Fruit fly (Drosophila melanogaster) whole organism: ENCODE results near the gene CG3552.

ENCODE experiments used
- CG8478 ChIP-seq: fragments of >200 bp; optimal IDR thresholded peaks from 2 replicates; lab custom pipeline; 2018; ENCODE audit warnings: inconsistent platforms
- Dll ChIP-seq: fragments of >200 bp; optimal IDR thresholded peaks from 2 replicates; lab custom pipeline; 2017
- EcR ChIP-seq, 2 experiments: fragments of >200 bp; optimal IDR thresholded peaks; 2 replicates each; lab custom pipeline; 2017; ENCODE audit warnings: missing biosample characterization in 2 of 2, missing genetic modification characterization in 2 of 2, missing genetic modification reagents in 2 of 2
- pan ChIP-seq: fragments of >200 bp; optimal IDR thresholded peaks from 2 replicates; lab custom pipeline; 2017
- psq ChIP-seq: fragments of >200 bp; optimal IDR thresholded peaks from 2 replicates; lab custom pipeline; 2017
- usp ChIP-seq: fragments of >200 bp; optimal IDR thresholded peaks from 2 replicates; lab custom pipeline; 2017; ENCODE audit warnings: missing biosample characterization, missing genetic modification characterization, mixed read lengths

Gene CG3552

DNA sequence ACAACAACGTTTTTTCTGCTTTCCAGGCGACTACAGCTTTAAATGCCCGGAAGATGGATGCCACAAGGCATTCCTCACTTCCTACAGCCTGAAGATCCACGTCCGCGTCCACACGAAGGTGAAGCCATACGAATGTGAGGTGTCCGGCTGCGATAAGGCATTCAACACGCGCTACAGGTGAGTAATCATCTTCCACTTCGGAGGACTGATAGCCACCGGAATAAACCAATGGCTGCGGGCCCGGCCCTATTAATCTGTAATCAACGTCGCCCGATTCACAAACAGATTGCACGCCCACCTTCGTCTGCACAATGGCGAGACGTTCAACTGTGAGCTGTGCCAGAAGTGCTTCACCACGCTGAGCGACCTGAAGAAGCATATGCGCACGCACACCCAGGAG lies 20.3 kb upstream of the CG3552 start:
- TF ChIP-seq CG8478 (no peak), psq (lab: Kevin White, UChicago) (no peak), pan (no peak), EcR (GFP tag; optimal IDR thresholded peaks at IDR 0.05; lab: Kevin White, UChicago) (no peak), Dll (lab: Kevin White, UChicago) (no peak), usp (GFP tag; lab: Kevin White, UChicago) (no peak)

- TF ChIP-seq usp (GFP tag; lab: Kevin White, UChicago) (no peak), Dll (lab: Kevin White, UChicago) (no peak), CG8478 (no peak), EcR (GFP tag; optimal IDR thresholded peaks at IDR 0.05; lab: Kevin White, UChicago) (no peak), psq (lab: Kevin White, UChicago) (no peak), pan (no peak)
Observed at dm6 chr3L:9438858-9439257, 17.3 kb upstream of the CG3552 start.

- TF ChIP-seq pan, result no peak
- no peak for TF ChIP-seq psq (lab: Kevin White, UChicago)
- TF ChIP-seq EcR (GFP tag; optimal IDR thresholded peaks at IDR 0.05; lab: Kevin White, UChicago), result no peak
- TF ChIP-seq CG8478, result no peak
- no peak for TF ChIP-seq Dll (lab: Kevin White, UChicago)
- TF ChIP-seq usp (GFP tag; lab: Kevin White, UChicago), result no peak
Observed at dm6 chr3L:9441907-9442479, 14.1 kb upstream of the CG3552 start, which contains the start of the genes Bet3 and Nf-YA. Gene Bet3 (minus strand): TSS chr3L:9442267. Gene Nf-YA (minus strand): TSS chr3L:9442267.

DNA sequence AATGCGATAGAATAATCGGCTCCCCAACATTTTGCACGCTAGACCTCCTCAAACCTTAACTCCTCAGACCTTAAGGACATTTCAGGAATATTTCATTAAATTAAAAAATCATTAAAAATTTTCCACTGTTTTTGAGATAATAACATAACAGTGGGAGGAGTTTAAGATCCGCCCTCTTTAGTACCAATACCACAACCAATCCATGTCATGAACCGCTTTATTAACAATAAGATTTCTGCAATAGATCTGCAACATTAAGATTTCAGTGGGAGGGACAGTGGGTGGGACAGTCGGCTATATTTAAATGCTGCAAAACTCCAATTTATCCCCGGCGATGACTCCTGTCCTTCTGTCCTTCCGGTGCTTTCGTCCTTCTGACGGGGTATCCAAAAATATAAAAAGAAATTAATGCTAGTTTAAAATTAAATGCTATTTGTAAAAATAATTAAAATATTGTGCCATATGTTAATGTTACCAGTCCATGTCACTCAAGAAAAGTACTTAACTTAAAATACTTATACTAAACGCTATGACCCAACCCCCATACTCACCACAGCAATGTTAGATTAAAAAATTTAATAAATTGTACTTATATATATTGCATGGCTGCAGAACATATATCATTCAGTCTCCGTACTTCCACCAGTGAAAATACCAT lies 13.4 kb upstream of the CG3552 start, which contains the start of gene Srg3:
Gene Srg3, plus strand, starts transcription at position 608 of the 658 bp plus-strand sequence.
- TF ChIP-seq Dll (lab: Kevin White, UChicago) (no peak), psq (lab: Kevin White, UChicago) (no peak), pan (no peak), CG8478 (no peak), EcR (GFP tag; optimal IDR thresholded peaks at IDR 0.05; lab: Kevin White, UChicago) (no peak), usp (GFP tag; lab: Kevin White, UChicago) (no peak)

DNA sequence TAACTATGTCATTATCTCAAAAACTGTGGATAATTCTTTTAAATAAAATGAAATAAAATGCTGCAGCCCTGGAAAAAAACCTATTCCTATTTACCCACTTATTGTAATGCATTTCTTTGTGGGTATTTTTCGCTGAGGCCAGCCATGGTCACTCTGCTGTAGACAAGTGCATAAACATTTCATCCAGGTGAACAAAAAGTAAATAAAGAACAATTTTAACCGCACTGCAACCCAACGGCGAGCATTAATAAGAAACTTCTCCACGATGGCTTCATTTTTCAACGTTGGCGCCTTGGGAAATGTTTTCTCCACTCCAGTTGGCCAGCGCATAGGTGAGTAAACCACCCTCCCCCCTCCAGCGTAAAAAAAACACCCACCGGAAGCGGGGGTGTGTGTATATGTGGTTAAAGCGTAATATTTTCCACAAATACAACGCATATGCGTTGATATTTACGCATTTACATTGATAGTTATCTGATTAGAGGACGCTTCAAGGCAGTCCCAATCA lies 9.3 kb upstream of the CG3552 start, which contains the start of gene CG3529:
Gene CG3529, plus strand, starts transcription at position 134 of the 508 bp plus-strand sequence.
- TF ChIP-seq CG8478, result no peak

DNA sequence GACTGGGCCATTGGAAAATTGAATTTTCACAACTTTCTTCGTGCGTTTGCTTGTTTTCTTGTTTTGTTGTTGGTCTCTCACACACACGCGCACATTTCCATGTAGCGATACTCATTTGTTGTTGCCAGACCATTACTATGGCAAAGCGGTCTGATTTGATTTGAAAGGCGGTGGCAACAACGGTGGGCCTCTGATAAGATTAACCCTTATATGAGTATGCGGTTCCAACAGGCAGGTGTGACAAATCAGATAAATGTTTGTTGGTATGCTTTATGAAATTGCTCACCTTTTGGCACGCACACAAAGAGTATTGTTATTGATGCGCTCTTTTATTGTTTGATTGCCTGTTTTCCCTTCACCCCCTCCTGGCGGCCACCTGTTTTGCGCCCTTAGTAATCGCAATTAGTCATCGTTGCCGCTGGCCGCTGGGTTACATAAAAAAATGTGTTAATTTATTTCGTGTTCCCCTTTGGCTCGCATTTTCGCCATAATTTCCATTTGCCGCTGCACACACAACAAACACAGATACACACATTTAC lies 8.8 kb upstream of the CG3552 start:
- TF ChIP-seq Dll (lab: Kevin White, UChicago), result no peak
- TF ChIP-seq CG8478, result no peak
- TF ChIP-seq usp (GFP tag; lab: Kevin White, UChicago), result no peak
- TF ChIP-seq psq (lab: Kevin White, UChicago), result no peak
- TF ChIP-seq pan, result no peak
- TF ChIP-seq EcR (GFP tag; optimal IDR thresholded peaks at IDR 0.05; lab: Kevin White, UChicago), result no peak

DNA sequence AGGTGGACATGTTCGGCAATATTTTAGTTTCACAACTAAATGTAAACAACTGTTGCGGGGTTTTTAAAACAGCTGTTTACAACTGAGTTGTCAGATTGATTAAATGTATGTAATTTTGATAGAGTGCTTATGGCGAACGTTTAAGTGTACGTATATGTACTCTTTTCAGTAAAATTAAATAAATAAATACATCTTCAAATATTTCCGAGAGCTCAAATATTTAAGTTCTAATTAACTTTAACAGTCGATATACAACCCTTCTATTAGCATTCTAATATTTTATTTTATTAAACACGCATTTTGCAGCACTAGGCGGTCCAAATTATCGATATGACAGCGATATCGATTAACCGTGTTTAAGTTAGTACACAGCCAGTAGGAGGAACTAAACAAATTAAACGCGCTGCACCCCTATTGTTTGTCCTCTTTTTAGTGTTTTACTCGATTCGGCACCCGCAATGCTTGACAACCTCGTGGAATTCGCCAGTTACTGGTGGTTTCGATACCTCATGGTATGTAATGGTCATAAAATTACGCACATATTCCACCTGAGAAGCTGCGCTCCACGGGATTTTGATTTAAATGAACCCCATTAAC lies 4.5 kb upstream of the CG3552 start, which contains the start of the genes CG3448 and ghi:
Gene CG3448, minus strand, starts transcription at position 51 of the 597 bp plus-strand sequence.
Gene ghi, plus strand, starts transcription at position 355 of the 597 bp plus-strand sequence.
- no peak for TF ChIP-seq EcR (GFP tag; optimal IDR thresholded peaks at IDR 0.05; lab: Kevin White, UChicago)
- no peak for TF ChIP-seq usp (GFP tag; lab: Kevin White, UChicago)
- TF ChIP-seq CG8478, result no peak
- TF ChIP-seq Dll (lab: Kevin White, UChicago), result no peak
- TF ChIP-seq pan, result no peak
- TF ChIP-seq psq (lab: Kevin White, UChicago), result no peak

DNA sequence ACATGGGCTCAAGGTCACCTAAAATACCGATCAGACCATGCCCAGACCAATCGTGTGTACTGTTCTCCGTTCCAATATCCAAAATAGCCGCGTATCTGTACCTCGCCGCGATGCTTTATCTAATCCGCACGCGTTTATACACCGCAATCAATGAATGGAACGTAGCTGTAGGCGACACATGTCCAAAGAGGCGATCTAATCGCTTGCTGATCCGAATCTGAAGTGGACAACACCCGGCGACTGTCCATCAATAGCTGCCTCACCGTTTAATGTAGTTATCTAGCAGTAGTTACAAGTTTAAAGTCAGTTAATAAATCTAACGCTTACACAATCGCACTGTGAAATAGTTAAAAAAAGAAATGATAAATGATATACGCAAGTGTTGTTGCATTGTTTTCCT lies 3.7 kb upstream of the CG3552 start:
- TF ChIP-seq psq (lab: Kevin White, UChicago) (no peak), CG8478 (no peak), EcR (GFP tag; optimal IDR thresholded peaks at IDR 0.05; lab: Kevin White, UChicago) (no peak), Dll (lab: Kevin White, UChicago) (no peak), usp (GFP tag; lab: Kevin White, UChicago) (no peak), pan (no peak)

DNA sequence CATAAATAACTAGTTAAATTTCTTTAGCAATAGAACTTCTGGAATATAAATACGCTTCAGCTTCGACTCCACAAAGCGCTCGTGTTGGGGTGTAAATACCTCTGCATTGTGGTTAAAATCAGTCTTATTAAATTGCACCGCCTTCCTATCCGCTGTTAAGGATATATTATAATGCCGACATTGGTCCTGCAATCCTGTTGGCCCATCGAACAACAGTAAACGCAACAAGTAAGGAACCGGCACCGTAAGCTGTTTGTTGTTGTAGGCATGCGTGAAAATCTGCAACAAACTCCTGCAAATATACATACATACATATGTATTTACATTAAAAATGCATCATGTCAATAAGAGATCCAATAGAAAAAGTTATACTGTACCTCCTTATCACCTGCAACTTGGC lies 271 bp downstream of the CG3552 start:
- TF ChIP-seq psq (lab: Kevin White, UChicago), result no peak
- no peak for TF ChIP-seq CG8478
- TF ChIP-seq usp (GFP tag; lab: Kevin White, UChicago), result no peak
- no peak for TF ChIP-seq Dll (lab: Kevin White, UChicago)
- TF ChIP-seq pan, result no peak
- no peak for TF ChIP-seq EcR (GFP tag; optimal IDR thresholded peaks at IDR 0.05; lab: Kevin White, UChicago)

- no peak for TF ChIP-seq psq (lab: Kevin White, UChicago)
- TF ChIP-seq pan, result no peak
- TF ChIP-seq EcR (GFP tag; optimal IDR thresholded peaks at IDR 0.05; lab: Kevin White, UChicago), result no peak
- TF ChIP-seq CG8478, result no peak
- TF ChIP-seq Dll (lab: Kevin White, UChicago), result no peak
- TF ChIP-seq usp (GFP tag; lab: Kevin White, UChicago), result no peak
Observed at dm6 chr3L:9457619-9458092, 1.5 kb downstream of the CG3552 start, which contains the start of gene CG3437. Gene CG3437 (minus strand): TSS chr3L:9457669.

DNA sequence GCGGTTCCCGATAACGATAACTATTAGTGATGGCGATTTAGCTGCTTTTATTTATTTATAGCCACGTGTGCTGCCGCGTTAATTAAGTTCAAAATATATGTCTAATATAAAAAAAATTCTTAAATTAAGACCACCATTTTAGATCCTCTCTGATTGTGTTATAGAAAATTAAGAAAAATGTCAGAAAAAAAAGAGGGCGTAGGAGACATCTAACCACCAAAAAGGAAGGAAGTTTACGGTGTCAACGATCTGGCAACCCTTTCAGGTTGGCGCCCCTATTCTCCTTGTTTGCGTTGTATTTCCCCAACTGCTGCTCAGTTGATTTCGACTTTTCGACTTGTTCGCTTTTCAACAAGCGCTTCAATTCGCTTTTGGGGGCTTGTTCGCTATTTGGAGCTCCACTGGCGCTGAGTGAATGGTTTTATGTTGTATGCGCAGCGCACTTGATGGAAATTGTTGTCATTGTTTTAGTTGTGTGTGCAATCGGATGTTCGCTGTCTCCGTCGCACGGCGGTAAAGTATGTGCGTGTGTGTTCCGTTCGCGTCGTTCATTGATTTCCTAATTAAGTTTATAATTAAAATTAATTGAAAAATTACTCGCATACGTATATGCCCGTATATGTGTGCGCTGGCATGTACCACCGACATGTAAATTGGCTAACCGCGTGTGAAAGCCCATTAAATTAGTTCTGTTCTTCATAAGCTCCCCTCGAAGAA lies 4.8 kb downstream of the CG3552 start, which contains the start of the genes CG3434 and CG44838:
Gene CG3434, minus strand, starts transcription at position 25 of the 717 bp plus-strand sequence.
Gene CG44838, plus strand, starts transcription at position 276 of the 717 bp plus-strand sequence.
- TF ChIP-seq EcR (GFP tag; optimal IDR thresholded peaks at IDR 0.05; lab: Kevin White, UChicago), result no peak
- no peak for TF ChIP-seq CG8478
- no peak for TF ChIP-seq psq (lab: Kevin White, UChicago)
- no peak for TF ChIP-seq usp (GFP tag; lab: Kevin White, UChicago)
- no peak for TF ChIP-seq Dll (lab: Kevin White, UChicago)
- TF ChIP-seq pan, result no peak
